Worm (Caenorhabditis elegans) whole organism, L3 larva: ENCODE measurements around the gene ama-1.

Source experiments
- fos-1 ChIP-seq: fragments of 150-350 bp; optimal IDR thresholded peaks from 2 replicates; lab custom pipeline; 2014; ENCODE audit warnings: missing biosample characterization, missing genetic modification characterization
- lsy-12 ChIP-seq: sonication (generic microtip); optimal IDR thresholded peaks from 2 replicates; lab custom pipeline; 2016; ENCODE audit warnings: mild to moderate bottlenecking, missing genetic modification characterization, missing compliant biosample characterization
- nfya-1 ChIP-seq: sonication (generic microtip); optimal IDR thresholded peaks from 2 replicates; lab custom pipeline; 2017; ENCODE audit warnings: missing genetic modification characterization, mild to moderate bottlenecking, missing compliant biosample characterization, antibody characterized with exemption, moderate library complexity; ENCODE audit not compliant: insufficient read depth
- nhr-25 ChIP-seq: sonication (generic microtip); optimal IDR thresholded peaks from 2 replicates; lab custom pipeline; 2017; ENCODE audit warnings: missing biosample characterization, missing genetic modification characterization
- nhr-76 ChIP-seq: fragments of 150-350 bp; sonication (generic microtip); optimal IDR thresholded peaks from 5 replicates; lab custom pipeline; 2014; ENCODE audit warnings: missing biosample characterization, missing genetic modification characterization
- pha-4 ChIP-seq: fragments of 150-350 bp; optimal IDR thresholded peaks from 2 replicates; lab custom pipeline; 2014; ENCODE audit warnings: missing biosample characterization, missing genetic modification reagents, missing genetic modification characterization
- skn-1 ChIP-seq: fragments of 150-350 bp; optimal IDR thresholded peaks from 2 replicates; lab custom pipeline; 2014; ENCODE audit warnings: missing biosample characterization, missing genetic modification characterization
- snpc-4 ChIP-seq: fragments of 150-350 bp; optimal IDR thresholded peaks from 2 replicates; lab custom pipeline; 2014; ENCODE audit warnings: missing biosample characterization, missing genetic modification characterization
- tbx-2 ChIP-seq: sonication (generic microtip); optimal IDR thresholded peaks from 2 replicates; lab custom pipeline; 2016; ENCODE audit warnings: mild to moderate bottlenecking, missing genetic modification characterization, missing compliant biosample characterization
- unc-39 ChIP-seq: sonication (generic microtip); optimal IDR thresholded peaks from 4 replicates; lab custom pipeline; 2017; ENCODE audit warnings: missing biosample characterization, missing genetic modification characterization
- unc-62 ChIP-seq: fragments of 150-350 bp; sonication (generic microtip); optimal IDR thresholded peaks from 4 replicates; lab custom pipeline; 2014; ENCODE audit warnings: missing biosample characterization, missing genetic modification reagents, missing genetic modification characterization
- ztf-4 ChIP-seq: fragments of 150-350 bp; optimal IDR thresholded peaks from 2 replicates; lab custom pipeline; 2014; ENCODE audit warnings: missing biosample characterization, missing genetic modification characterization

DNA sequence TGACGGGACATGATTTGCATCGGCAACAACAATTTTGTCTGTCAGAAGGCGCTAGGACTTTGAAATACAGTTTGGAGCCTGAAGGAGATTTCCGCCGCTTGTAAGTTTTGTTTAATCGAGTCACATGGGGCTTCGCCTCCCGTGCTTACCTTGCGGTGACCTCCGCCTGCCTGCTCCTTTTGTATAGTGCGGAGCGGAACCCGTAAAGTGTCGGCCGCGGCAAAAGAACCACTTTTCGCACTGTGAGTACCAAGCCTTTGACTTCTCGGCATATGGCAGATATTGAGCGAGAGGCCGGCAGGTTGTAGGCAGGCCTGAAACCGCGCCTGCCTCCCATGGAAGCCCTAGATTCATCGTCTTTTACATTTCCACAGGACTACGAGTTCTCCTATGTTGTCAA lies 18.1 kb downstream of the ama-1 start:
- TF ChIP-seq lsy-12 (tag; lab: Kevin White, UChicago) (no peak), snpc-4 (tag; lab: Kevin White, UChicago) (no peak), nhr-25 (tag; lab: Kevin White, UChicago) (no peak), unc-62 (GFP tag; lab: Kevin White, UChicago) (no peak), ztf-4 (tag; lab: Kevin White, UChicago) (no peak), tbx-2 (tag; lab: Kevin White, UChicago) (no peak), skn-1 (tag; lab: Kevin White, UChicago) (no peak), unc-39 (no peak), fos-1 (tag; lab: Kevin White, UChicago) (no peak), nhr-76 (tag; lab: Kevin White, UChicago) (no peak), nfya-1 (tag; lab: Kevin White, UChicago) (no peak), pha-4 (tag; lab: Kevin White, UChicago) (no peak)
